Worm (Caenorhabditis elegans) whole organism, early embryonic: Measurements from ENCODE around the gene T01H3.3.

Experiments
- aly-1 ChIP-seq: sonication (generic microtip); optimal IDR thresholded peaks from 2 replicates; lab custom pipeline; 2016; ENCODE audit warnings: missing genetic modification characterization, missing compliant biosample characterization
- ama-1 ChIP-seq: fragments of 150-350 bp; optimal IDR thresholded peaks from 2 replicates; lab custom pipeline; 2014
- ceh-36 ChIP-seq: sonication (generic microtip); optimal IDR thresholded peaks from 2 replicates; lab custom pipeline; 2016; ENCODE audit warnings: missing genetic modification characterization, inconsistent platforms, missing compliant biosample characterization
- flt-1 ChIP-seq: fragments of 200-800 bp; sonication (Bioruptor generic); IDR thresholded peaks from 2 replicates; pipeline ENCODE4 v1.3.6; 2022; ENCODE audit warnings: missing genetic modification characterization, missing compliant biosample characterization
- hmbx-1 ChIP-seq: sonication (generic microtip); optimal IDR thresholded peaks from 2 replicates; lab custom pipeline; 2016; ENCODE audit warnings: mild to moderate bottlenecking, missing genetic modification characterization, missing compliant biosample characterization
- hmg-4 ChIP-seq: fragments of 200-800 bp; sonication (Bioruptor generic); optimal IDR thresholded peaks from 2 replicates; lab custom pipeline; 2018; ENCODE audit warnings: mild to moderate bottlenecking, missing genetic modification characterization, missing compliant biosample characterization
- pes-1 ChIP-seq: fragments of 200-800 bp; sonication (Bioruptor generic); IDR thresholded peaks from 2 replicates; pipeline ENCODE4 v1.3.6; 2022; ENCODE audit warnings: missing genetic modification reagents, missing genetic modification characterization, missing compliant biosample characterization
- tbx-11 ChIP-seq: fragments of 200-800 bp; sonication (Bioruptor generic); IDR thresholded peaks from 2 replicates; pipeline ENCODE4 v1.3.6; 2022; ENCODE audit warnings: missing genetic modification characterization, missing compliant biosample characterization

- TF ChIP-seq flt-1 (GFP tag; lab: Robert Waterston, UW) = no peak
- no peak for TF ChIP-seq ceh-36 (tag; lab: Kevin White, UChicago)
- TF ChIP-seq pes-1 (GFP tag; lab: Robert Waterston, UW) = no peak
- TF ChIP-seq hmbx-1 (tag; lab: Kevin White, UChicago) = no peak
- TF ChIP-seq ama-1 (lab: Kevin White, UChicago) = no peak
- TF ChIP-seq hmg-4 (GFP tag; lab: Kevin White, UChicago) = no peak
- no peak for TF ChIP-seq tbx-11
- TF ChIP-seq aly-1 (tag; lab: Kevin White, UChicago) = no peak
These were observed 3.1 kb downstream of the T01H3.3 start for ce11 chrII:7870632-7871031.
